Fruit fly (Drosophila melanogaster): ENCODE data around the gene CG33941.

The CG33941 gene

DNA sequence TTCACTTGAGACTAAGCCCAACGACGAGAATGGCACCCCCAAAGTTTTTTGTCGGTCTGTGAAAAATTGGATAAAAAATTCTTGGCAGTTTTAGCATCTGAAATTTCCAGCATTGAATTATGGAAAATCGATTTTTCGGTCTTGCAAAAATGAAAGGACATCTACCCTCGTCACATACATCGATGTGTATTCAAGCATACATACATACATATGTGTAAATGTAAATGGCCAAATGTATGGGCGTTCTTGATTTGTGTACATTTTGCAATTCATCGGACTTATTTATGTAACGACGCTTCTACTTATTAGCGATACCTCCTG, 22.2 kb downstream of the CG33941 start:
- no peak for TF ChIP-seq CG4496 (GFP tag; IDR thresholded peaks at IDR 0.05)
- TF ChIP-seq CG32121 (GFP tag; IDR thresholded peaks at IDR 0.05), result no peak

dm6 chr4:490111-490510, 22.8 kb downstream of the CG33941 start:
- TF ChIP-seq D1 (tag; optimal IDR thresholded peaks at IDR 0.05) (peak; percentile 47), rn (GFP tag; IDR thresholded peaks at IDR 0.05) (no peak), CG17806 (tag; optimal IDR thresholded peaks at IDR 0.05) (no peak), fd96Ca (GFP tag; IDR thresholded peaks at IDR 0.05) (no peak), CG9948 (tag; optimal IDR thresholded peaks at IDR 0.05) (no peak), CG13204 (GFP tag; optimal IDR thresholded peaks at IDR 0.05) (no peak), Snoo (tag; optimal IDR thresholded peaks at IDR 0.05) (no peak), EcR (GFP tag; optimal IDR thresholded peaks at IDR 0.05) (no peak), Pif1A (GFP tag; optimal IDR thresholded peaks at IDR 0.05) (no peak)

- TF ChIP-seq CG10348 (GFP tag; IDR thresholded peaks at IDR 0.05), result no peak
- no peak for TF ChIP-seq CG8159 (tag; optimal IDR thresholded peaks at IDR 0.05)
Measured at dm6 chr4:490760-491317, 23.5 kb downstream of the CG33941 start.

DNA sequence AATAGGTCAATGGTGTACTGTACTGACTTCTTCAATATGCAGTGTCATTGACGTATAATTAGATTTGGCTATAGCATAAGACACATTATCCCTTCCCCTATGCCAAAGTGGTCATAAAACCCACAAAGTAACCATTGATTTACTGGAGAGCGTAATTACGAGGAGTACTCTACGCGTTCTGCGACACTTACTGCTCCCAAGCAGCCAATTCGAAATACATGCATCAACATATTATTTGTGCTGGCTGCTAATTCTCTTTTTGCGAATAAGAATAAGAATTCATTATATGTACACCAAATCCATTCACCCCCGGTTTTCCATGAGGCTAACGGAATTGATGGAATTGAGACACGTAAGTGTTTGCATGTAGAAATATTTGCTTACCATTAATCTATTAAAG, 25.3 kb downstream of the CG33941 start:
- TF ChIP-seq fd96Ca (GFP tag; IDR thresholded peaks at IDR 0.05) (no peak), rn (GFP tag; IDR thresholded peaks at IDR 0.05) (no peak), CG4496 (GFP tag; IDR thresholded peaks at IDR 0.05) (no peak), CG10348 (GFP tag; IDR thresholded peaks at IDR 0.05) (no peak), Snoo (tag; optimal IDR thresholded peaks at IDR 0.05) (no peak), CG12605 (GFP tag; IDR thresholded peaks at IDR 0.05) (no peak), CG9948 (tag; optimal IDR thresholded peaks at IDR 0.05) (no peak), gl (tag; optimal IDR thresholded peaks at IDR 0.05) (no peak), CG34367 (tag; optimal IDR thresholded peaks at IDR 0.05) (no peak), Pif1A (GFP tag; optimal IDR thresholded peaks at IDR 0.05) (no peak), CG14655 (GFP tag; optimal IDR thresholded peaks at IDR 0.05) (no peak), CG8159 (tag; optimal IDR thresholded peaks at IDR 0.05) (no peak)

dm6 chr4:497724-498123, 30.4 kb downstream of the CG33941 start:
- TF ChIP-seq Snoo (tag; optimal IDR thresholded peaks at IDR 0.05), result peak; percentile 21
- TF ChIP-seq CG10348 (GFP tag; IDR thresholded peaks at IDR 0.05), result no peak

- TF ChIP-seq rn (GFP tag; IDR thresholded peaks at IDR 0.05), result no peak
- no peak for TF ChIP-seq Pif1B (GFP tag; optimal IDR thresholded peaks at IDR 0.05)
- no peak for TF ChIP-seq CG9948 (tag; optimal IDR thresholded peaks at IDR 0.05)
Measured at dm6 chr4:498324-498850, 31.1 kb downstream of the CG33941 start.

- TF ChIP-seq CG14655 (GFP tag; optimal IDR thresholded peaks at IDR 0.05) (no peak), CG17806 (tag; optimal IDR thresholded peaks at IDR 0.05) (no peak), CG8301 (tag; optimal IDR thresholded peaks at IDR 0.05) (no peak), CG9948 (tag; optimal IDR thresholded peaks at IDR 0.05) (no peak), CG15710 (tag; optimal IDR thresholded peaks at IDR 0.05) (no peak), fd96Ca (GFP tag; IDR thresholded peaks at IDR 0.05) (no peak), CG12605 (GFP tag; IDR thresholded peaks at IDR 0.05) (no peak), CG13204 (GFP tag; optimal IDR thresholded peaks at IDR 0.05) (no peak), EcR (GFP tag; optimal IDR thresholded peaks at IDR 0.05) (no peak), Snoo (tag; optimal IDR thresholded peaks at IDR 0.05) (no peak), Ets98B (GFP tag; IDR thresholded peaks at IDR 0.05) (no peak), CG34367 (tag; optimal IDR thresholded peaks at IDR 0.05) (no peak), CG8159 (tag; optimal IDR thresholded peaks at IDR 0.05) (no peak), Pif1A (GFP tag; optimal IDR thresholded peaks at IDR 0.05) (no peak), Pif1B (GFP tag; optimal IDR thresholded peaks at IDR 0.05) (no peak), CG4496 (GFP tag; IDR thresholded peaks at IDR 0.05) (no peak), CG10348 (GFP tag; IDR thresholded peaks at IDR 0.05) (no peak)
Measured at dm6 chr4:499080-499479, 31.8 kb downstream of the CG33941 start.

dm6 chr4:501479-501993, 34.2 kb downstream of the CG33941 start, which contains the start of gene zfh2:
TSS of gene zfh2 (plus strand) at chr4:501810.
- TF ChIP-seq CG9948 (tag; optimal IDR thresholded peaks at IDR 0.05) (no peak), Pif1A (GFP tag; optimal IDR thresholded peaks at IDR 0.05) (peak; percentile 27), Ets98B (GFP tag; IDR thresholded peaks at IDR 0.05) (no peak), EcR (GFP tag; optimal IDR thresholded peaks at IDR 0.05) (peak; percentile 77), CG4496 (GFP tag; IDR thresholded peaks at IDR 0.05) (no peak), CG10348 (GFP tag; IDR thresholded peaks at IDR 0.05) (no peak), CG15710 (tag; optimal IDR thresholded peaks at IDR 0.05) (no peak), CG13204 (GFP tag; optimal IDR thresholded peaks at IDR 0.05) (no peak), gl (tag; optimal IDR thresholded peaks at IDR 0.05) (peak; percentile 39), CG12605 (GFP tag; IDR thresholded peaks at IDR 0.05) (no peak), CG32121 (GFP tag; IDR thresholded peaks at IDR 0.05) (peak; percentile 18; the same call in 1 of the 2 replicates), Pif1B (GFP tag; optimal IDR thresholded peaks at IDR 0.05) (peak; percentile 35)
